Worm (Caenorhabditis elegans): ENCODE measurements around the gene C05C8.8.

Gene C05C8.8

DNA sequence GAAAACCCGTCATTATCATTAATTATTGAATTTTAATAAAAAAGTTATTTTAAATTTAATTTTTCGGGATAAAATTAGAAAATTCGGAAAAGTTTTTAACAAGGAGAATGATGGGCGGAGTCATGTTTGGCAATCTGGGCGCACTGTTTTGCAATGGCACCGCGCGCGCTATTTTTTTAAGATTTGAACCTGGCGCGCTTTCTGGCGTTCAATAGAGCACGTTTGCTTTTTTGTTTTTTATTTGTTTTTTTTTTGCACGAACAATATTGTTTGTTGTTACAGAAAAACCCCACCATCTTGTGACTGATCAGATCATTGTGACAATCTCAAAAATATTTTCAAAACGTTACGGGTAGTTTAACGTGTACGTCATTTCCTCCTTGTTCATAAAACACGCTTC lies 17.9 kb downstream of the C05C8.8 start, which contains the start of gene hyls-1 (continued):
- TF ChIP-seq lin-54 (GFP tag; optimal IDR thresholded peaks at IDR 0.05) (peak; percentile 97), B0336.3 (GFP tag; IDR thresholded peaks at IDR 0.05) (0 out of 2 replicates have a peak, but pooled peaks have one; percentile 40), attf-6 (GFP tag; IDR thresholded peaks at IDR 0.05) (0 out of 2 replicates have a peak, but pooled peaks have one; percentile 20), Y95B8A.8 (GFP tag; IDR thresholded peaks at IDR 0.05) (no peak), ztf-18 (tag; optimal IDR thresholded peaks at IDR 0.05) (peak; percentile 53), xnd-1 (tag; optimal IDR thresholded peaks at IDR 0.05) (peak; percentile 56), dpl-1 (GFP tag; optimal IDR thresholded peaks at IDR 0.05) (peak; percentile 85), F52B5.7 (tag; optimal IDR thresholded peaks at IDR 0.05) (no peak), F23B12.7 (tag; optimal IDR thresholded peaks at IDR 0.05; ENCODE audit: insufficient read depth) (peak; percentile 91), tbx-9 (tag; optimal IDR thresholded peaks at IDR 0.05; ENCODE audit: borderline replicate concordance) (no peak), K11D2.4 (GFP tag; IDR thresholded peaks at IDR 0.05) (peak; percentile 55; the same call in 1 of the 2 replicates), D2030.7 (GFP tag; IDR thresholded peaks at IDR 0.05) (peak; percentile 83), egrh-3 (GFP tag; IDR thresholded peaks at IDR 0.05) (no peak), nhr-80 (tag; optimal IDR thresholded peaks at IDR 0.05) (peak; percentile 19), pbrm-1 (GFP tag; IDR thresholded peaks at IDR 0.05) (peak; percentile 84), madf-10 (tag; optimal IDR thresholded peaks at IDR 0.05) (no peak), hlh-12 (tag; optimal IDR thresholded peaks at IDR 0.05) (no peak), nhr-179 (tag; optimal IDR thresholded peaks at IDR 0.05) (no peak), hrde-1 (tag; optimal IDR thresholded peaks at IDR 0.05; ENCODE audit: borderline replicate concordance) (no peak), tbp1 (GFP tag; optimal IDR thresholded peaks at IDR 0.05) (peak; percentile 42), lin-40 (tag; optimal IDR thresholded peaks at IDR 0.05) (peak; percentile 72), lir-1 (GFP tag; conservative IDR thresholded peaks at IDR 0.05) (no peak; the same call in 1 of the 2 replicates), ceh-40 (GFP tag; IDR thresholded peaks at IDR 0.05) (no peak), ceh-91 (GFP tag; IDR thresholded peaks at IDR 0.05) (peak; percentile 77), mel-28 (tag; optimal IDR thresholded peaks at IDR 0.05; ENCODE audit: borderline replicate concordance) (peak; percentile 5), rcor-1 (GFP tag; IDR thresholded peaks at IDR 0.05) (peak; percentile 71), snpc-3.4 (tag; optimal IDR thresholded peaks at IDR 0.05) (peak; percentile 34), mxl-1 (tag; optimal IDR thresholded peaks at IDR 0.05) (no peak), attf-5 (GFP tag; optimal IDR thresholded peaks at IDR 0.05) (peak; percentile 87), ztf-6 (GFP tag; IDR thresholded peaks at IDR 0.05) (no peak), dox-1 (GFP tag; IDR thresholded peaks at IDR 0.05) (peak; percentile 76), unc-130 (GFP tag; optimal IDR thresholded peaks at IDR 0.05) (peak; percentile 41), egl-44 (GFP tag; IDR thresholded peaks at IDR 0.05) (no peak), F49E8.2 (tag; optimal IDR thresholded peaks at IDR 0.05; ENCODE audit: insufficient read depth) (no peak), Y67H2A.10 (GFP tag; conservative IDR thresholded peaks at IDR 0.05) (peak; percentile 55; the same call in 1 of the 2 replicates), die-1 (tag; optimal IDR thresholded peaks at IDR 0.05) (no peak), dpff-1 (tag; optimal IDR thresholded peaks at IDR 0.05) (no peak), F22D6.2 (tag; optimal IDR thresholded peaks at IDR 0.05) (no peak), madf-6 (GFP tag; IDR thresholded peaks at IDR 0.05) (peak; percentile 88), bed-2 (GFP tag; IDR thresholded peaks at IDR 0.05) (no peak), mes-4 (tag; optimal IDR thresholded peaks at IDR 0.05) (no peak), aptf-3 (GFP tag; IDR thresholded peaks at IDR 0.05) (no peak), ceh-27 (GFP tag; optimal IDR thresholded peaks at IDR 0.05) (peak; percentile 33), ceh-58 (GFP tag; IDR thresholded peaks at IDR 0.05) (no peak), madf-3 (GFP tag; IDR thresholded peaks at IDR 0.05) (peak; percentile 89; the same call in 1 of the 2 replicates), sdz-38 (tag; optimal IDR thresholded peaks at IDR 0.05) (no peak), Y79H2A.3 (GFP tag; conservative IDR thresholded peaks at IDR 0.05) (no peak), B0261.1 (tag; optimal IDR thresholded peaks at IDR 0.05) (no peak), zim-3 (tag; optimal IDR thresholded peaks at IDR 0.05) (no peak)

All from whole organism, young adult.